Fruit fly (Drosophila melanogaster) whole organism, embryonic: ENCODE measurements around the gene CG15429.
A peak's percentile ranks its signal among the peaks of the same experiment; 100 is the strongest.

Experiments
- Blimp-1 ChIP-seq: fragments of 200-800 bp; sonication (Bioruptor generic); optimal IDR thresholded peaks from 3 replicates; lab custom pipeline; 2018; ENCODE audit warnings: missing biosample characterization, missing genetic modification characterization, mild to moderate bottlenecking, moderate library complexity, missing genetic modification reagents
- CG10565 ChIP-seq: fragments of 200-800 bp; sonication (Bioruptor generic); optimal IDR thresholded peaks from 3 replicates; lab custom pipeline; 2016; ENCODE audit warnings: missing biosample characterization, mild to moderate bottlenecking, missing genetic modification characterization
- CG10979 ChIP-seq: fragments of 200-800 bp; sonication (Bioruptor generic); optimal IDR thresholded peaks from 2 replicates; lab custom pipeline; 2018; ENCODE audit warnings: missing biosample characterization, mild to moderate bottlenecking, missing genetic modification characterization, moderate library complexity
- CG12299 ChIP-seq: fragments of 200-800 bp; sonication (Bioruptor generic); optimal IDR thresholded peaks from 2 replicates; lab custom pipeline; 2018; ENCODE audit warnings: missing biosample characterization, mild to moderate bottlenecking, missing genetic modification characterization
- CG13287 ChIP-seq: fragments of 200-800 bp; sonication (Bioruptor generic); IDR thresholded peaks from 2 replicates; pipeline ENCODE4 v1.3.6; 2022; ENCODE audit warnings: missing biosample characterization, missing genetic modification characterization; ENCODE audit not compliant: partially characterized antibody
- CG13894 ChIP-seq: fragments of 200-800 bp; sonication (Bioruptor generic); optimal IDR thresholded peaks from 3 replicates; lab custom pipeline; 2018; ENCODE audit warnings: missing biosample characterization, mild to moderate bottlenecking, missing genetic modification characterization, moderate library complexity
- CG14014 ChIP-seq: fragments of 200-800 bp; sonication (Bioruptor generic); IDR thresholded peaks from 2 replicates; pipeline ENCODE4 v1.3.6; 2022; ENCODE audit warnings: missing biosample characterization, missing genetic modification characterization
- CG14710 ChIP-seq: fragments of 200-800 bp; sonication (Bioruptor generic); optimal IDR thresholded peaks from 3 replicates; lab custom pipeline; 2019; ENCODE audit warnings: missing biosample characterization, mild to moderate bottlenecking, missing genetic modification characterization, moderate library complexity
- CG2678 ChIP-seq: fragments of 200-800 bp; sonication (Bioruptor generic); optimal IDR thresholded peaks from 3 replicates; lab custom pipeline; 2019; ENCODE audit warnings: missing biosample characterization, mild to moderate bottlenecking, missing genetic modification characterization, moderate library complexity
- CG2712 ChIP-seq: fragments of 200-800 bp; optimal IDR thresholded peaks from 3 replicates; lab custom pipeline; 2019; ENCODE audit warnings: missing biosample characterization, mild to moderate bottlenecking, missing genetic modification characterization, moderate library complexity
- CG31388 ChIP-seq: fragments of 200-800 bp; sonication (Bioruptor generic); optimal IDR thresholded peaks from 2 replicates; lab custom pipeline; 2016; ENCODE audit warnings: missing biosample characterization, missing genetic modification characterization
- CG3163 ChIP-seq: fragments of 200-800 bp; sonication (Bioruptor generic); optimal IDR thresholded peaks from 3 replicates; lab custom pipeline; 2016; ENCODE audit warnings: missing biosample characterization, missing genetic modification characterization
- CG32532 ChIP-seq: fragments of 200-800 bp; sonication (Bioruptor generic); IDR thresholded peaks from 2 replicates; pipeline ENCODE4 v1.3.6; 2022; ENCODE audit warnings: missing biosample characterization, missing genetic modification characterization
- CG43689 ChIP-seq: fragments of 200-800 bp; sonication (Bioruptor generic); IDR thresholded peaks from 2 replicates; pipeline ENCODE4 v1.3.6; 2022; ENCODE audit warnings: missing biosample characterization, missing genetic modification characterization
- CG5180 ChIP-seq: fragments of 200-800 bp; sonication (Bioruptor generic); optimal IDR thresholded peaks from 3 replicates; lab custom pipeline; 2017; ENCODE audit warnings: missing biosample characterization, missing genetic modification characterization, mild to moderate bottlenecking, moderate library complexity, missing genetic modification reagents
- CG7372 ChIP-seq: fragments of 200-800 bp; sonication (Bioruptor generic); IDR thresholded peaks from 2 replicates; pipeline ENCODE4 v1.3.6; 2022; ENCODE audit warnings: missing biosample characterization, missing genetic modification characterization
- CG7987 ChIP-seq: fragments of 200-800 bp; sonication (Bioruptor generic); optimal IDR thresholded peaks from 2 replicates; lab custom pipeline; 2018; ENCODE audit warnings: missing biosample characterization, mild to moderate bottlenecking, missing genetic modification characterization, moderate library complexity
- CG9817 ChIP-seq: fragments of 200-800 bp; sonication (Bioruptor generic); optimal IDR thresholded peaks from 2 replicates; lab custom pipeline; 2018; ENCODE audit warnings: missing biosample characterization, mild to moderate bottlenecking, missing genetic modification characterization, moderate library complexity
- Dfd ChIP-seq, 2 experiments: fragments of >200 bp; optimal IDR thresholded peaks; 2 replicates each; lab custom pipeline; 2017; ENCODE audit warnings: missing biosample characterization in 2 of 2, missing genetic modification characterization in 2 of 2
- Doc3 ChIP-seq: fragments of 200-800 bp; sonication (Bioruptor generic); IDR thresholded peaks from 3 replicates; pipeline ENCODE4 v1.3.6; 2022; ENCODE audit warnings: missing biosample characterization, missing genetic modification characterization; ENCODE audit not compliant: partially characterized antibody
- ERR ChIP-seq: fragments of 200-800 bp; sonication (Bioruptor generic); optimal IDR thresholded peaks from 2 replicates; lab custom pipeline; 2016; ENCODE audit warnings: missing biosample characterization, missing genetic modification characterization
- Ets97D ChIP-seq: fragments of 200-800 bp; sonication (Bioruptor generic); optimal IDR thresholded peaks from 3 replicates; lab custom pipeline; 2016; ENCODE audit warnings: missing biosample characterization, missing genetic modification characterization
- HmgD ChIP-seq: fragments of 200-800 bp; sonication (Bioruptor generic); optimal IDR thresholded peaks from 3 replicates; lab custom pipeline; 2016; ENCODE audit warnings: missing biosample characterization, missing genetic modification characterization
- Hr3 ChIP-seq: fragments of 200-800 bp; sonication (Bioruptor generic); optimal IDR thresholded peaks from 3 replicates; lab custom pipeline; 2016; ENCODE audit warnings: missing biosample characterization, missing genetic modification characterization
- MBD-R2 ChIP-seq: fragments of 200-800 bp; sonication (Bioruptor generic); IDR thresholded peaks from 2 replicates; pipeline ENCODE4 v1.3.6; 2022; ENCODE audit warnings: missing biosample characterization, missing genetic modification characterization
- Med ChIP-seq: fragments of 200-800 bp; sonication (Bioruptor generic); peaks from one replicate; lab custom pipeline; 2016; ENCODE audit warnings: missing biosample characterization, missing genetic modification characterization, mild to moderate bottlenecking, inconsistent platforms, moderate library complexity
- Mrtf ChIP-seq: fragments of 200-800 bp; sonication (Bioruptor generic); IDR thresholded peaks from 3 replicates; pipeline ENCODE4 v1.3.6; 2022; ENCODE audit warnings: missing biosample characterization, missing genetic modification characterization
- Myb ChIP-seq: fragments of 200-800 bp; sonication (Bioruptor generic); optimal IDR thresholded peaks from 2 replicates; lab custom pipeline; 2016; ENCODE audit warnings: missing biosample characterization, missing genetic modification characterization
- Neu2 ChIP-seq: fragments of 200-800 bp; sonication (Bioruptor generic); optimal IDR thresholded peaks from 3 replicates; lab custom pipeline; 2016; ENCODE audit warnings: missing biosample characterization, missing genetic modification characterization, borderline replicate concordance
- Opbp ChIP-seq: fragments of 200-800 bp; sonication (Bioruptor generic); IDR thresholded peaks from 3 replicates; pipeline ENCODE4 v1.3.6; 2022; ENCODE audit warnings: missing biosample characterization, missing genetic modification characterization; ENCODE audit not compliant: partially characterized antibody
- Scr ChIP-seq: fragments of 200-800 bp; sonication (Bioruptor generic); IDR thresholded peaks from 2 replicates; pipeline ENCODE4 v1.3.6; 2022; ENCODE audit warnings: missing biosample characterization, missing genetic modification characterization; ENCODE audit not compliant: partially characterized antibody
- Sry-β ChIP-seq: fragments of 200-800 bp; sonication (Bioruptor generic); optimal IDR thresholded peaks from 2 replicates; lab custom pipeline; 2018; ENCODE audit warnings: missing biosample characterization, mild to moderate bottlenecking, missing genetic modification characterization, moderate library complexity
- TFAM ChIP-seq: fragments of 200-800 bp; sonication (Bioruptor generic); optimal IDR thresholded peaks from 2 replicates; lab custom pipeline; 2017; ENCODE audit warnings: missing biosample characterization, missing genetic modification characterization, inconsistent platforms
- cad ChIP-seq: fragments of >200 bp; optimal IDR thresholded peaks from 2 replicates; lab custom pipeline; 2017; ENCODE audit warnings: missing biosample characterization, missing genetic modification characterization
- chinmo ChIP-seq: fragments of 200-800 bp; sonication (Bioruptor generic); IDR thresholded peaks from 4 replicates; pipeline ENCODE4 v1.3.6; 2022; ENCODE audit warnings: missing biosample characterization, missing genetic modification characterization; ENCODE audit not compliant: partially characterized antibody
- fru ChIP-seq: fragments of >200 bp; optimal IDR thresholded peaks from 2 replicates; lab custom pipeline; 2017
- grn ChIP-seq: fragments of 200-800 bp; sonication (Bioruptor generic); optimal IDR thresholded peaks from 3 replicates; lab custom pipeline; 2017; ENCODE audit warnings: missing biosample characterization, missing genetic modification characterization
- hb ChIP-seq: fragments of 200-800 bp; sonication (Bioruptor generic); IDR thresholded peaks from 3 replicates; pipeline ENCODE4 v1.3.6; 2022; ENCODE audit warnings: missing biosample characterization, missing genetic modification characterization; ENCODE audit not compliant: partially characterized antibody
- ken ChIP-seq: fragments of 200-800 bp; sonication (Bioruptor generic); IDR thresholded peaks from 3 replicates; pipeline ENCODE4 v1.3.6; 2022; ENCODE audit warnings: missing biosample characterization, missing genetic modification characterization
- lmd ChIP-seq: fragments of 200-800 bp; sonication (Bioruptor generic); IDR thresholded peaks from 2 replicates; pipeline ENCODE4 v1.3.6; 2022; ENCODE audit warnings: missing biosample characterization, missing genetic modification characterization
- lov ChIP-seq, 2 experiments: fragments of 200-800 bp in 1 of 2; fragments of >200 bp in 1 of 2; sonication (Bioruptor generic) in 1 of 2; IDR thresholded peaks in 1 of 2; optimal IDR thresholded peaks in 1 of 2; 2 replicates in 1 of 2; 3 replicates in 1 of 2; pipeline versions ENCODE4 v1.3.6 to Lab custom; 2017 to 2022; ENCODE audit warnings: missing biosample characterization in 1 of 2, missing genetic modification characterization in 1 of 2
- nmo ChIP-seq: fragments of 200-800 bp; sonication (Bioruptor generic); optimal IDR thresholded peaks from 2 replicates; lab custom pipeline; 2018; ENCODE audit warnings: missing biosample characterization, mild to moderate bottlenecking, missing genetic modification characterization, moderate library complexity
- otp ChIP-seq: fragments of 200-800 bp; sonication (Bioruptor generic); IDR thresholded peaks from 3 replicates; pipeline ENCODE4, ENCODE4 v1.3.6; 2022; ENCODE audit warnings: missing biosample characterization, missing genetic modification characterization
- p53 ChIP-seq: fragments of 200-800 bp; sonication (Bioruptor generic); optimal IDR thresholded peaks from 2 replicates; lab custom pipeline; 2016; ENCODE audit warnings: missing biosample characterization, missing genetic modification characterization
- pan ChIP-seq, 4 experiments: fragments of >200 bp in 3 of 4; fragments of 200-800 bp in 1 of 4; sonication (Bioruptor generic) in 1 of 4; optimal IDR thresholded peaks in 3 of 4; IDR thresholded peaks in 1 of 4; 2 replicates each; pipeline versions ENCODE4 v1.3.6 to Lab custom; 2017 to 2022; ENCODE audit warnings: missing biosample characterization in 2 of 4, missing genetic modification characterization in 2 of 4, mixed read lengths in 1 of 4
- usp ChIP-seq: fragments of >200 bp; optimal IDR thresholded peaks from 2 replicates; lab custom pipeline; 2017; ENCODE audit warnings: missing biosample characterization, missing genetic modification characterization
- zen2 ChIP-seq: fragments of 200-800 bp; sonication (Bioruptor generic); IDR thresholded peaks from 3 replicates; pipeline ENCODE4 v1.3.6; 2022; ENCODE audit warnings: missing biosample characterization, missing genetic modification characterization; ENCODE audit not compliant: partially characterized antibody
- zf30C ChIP-seq: fragments of 200-800 bp; sonication (Bioruptor generic); optimal IDR thresholded peaks from 3 replicates; lab custom pipeline; 2018; ENCODE audit warnings: missing biosample characterization, mild to moderate bottlenecking, missing genetic modification characterization

The CG15429 gene

DNA sequence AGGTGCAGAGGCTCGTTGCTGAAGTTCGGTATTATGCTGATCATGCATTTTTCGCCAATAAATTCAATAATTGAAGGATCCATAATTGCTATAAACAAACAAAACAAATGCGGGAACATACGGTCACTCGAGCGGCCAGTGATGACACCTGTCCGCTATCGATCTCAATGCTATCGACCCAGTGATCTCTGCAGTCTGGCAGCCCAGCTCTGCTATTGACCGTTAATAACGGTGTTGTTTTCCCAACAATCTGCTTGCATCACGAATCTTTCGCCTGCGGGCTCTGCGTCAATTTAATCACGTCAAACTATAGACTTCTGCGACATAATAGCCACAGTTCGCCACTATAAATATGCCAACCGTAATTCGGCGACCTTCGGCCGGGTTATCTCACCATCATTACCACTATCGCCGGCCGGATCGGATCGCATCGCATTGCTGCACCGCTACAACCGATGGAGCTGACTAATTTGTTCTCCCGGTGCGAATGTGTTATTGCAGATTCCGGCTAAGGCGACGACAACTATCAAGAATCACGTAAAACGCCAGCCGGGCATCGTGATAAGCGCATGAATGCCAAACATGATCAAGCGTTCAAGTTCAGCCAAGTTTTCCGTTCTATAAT lies 34.3 kb downstream of the CG15429 start, which contains the start of gene Psf2 (continued):
- TF ChIP-seq CG3163 (GFP tag; lab: Kevin White, UChicago) (no peak), MBD-R2 (GFP tag; lab: Robert Waterston, UW) (peak; percentile 72), TFAM (GFP tag; lab: Kevin White, UChicago) (no peak), usp (GFP tag; lab: Kevin White, UChicago) (no peak), grn (GFP tag; lab: Kevin White, UChicago) (no peak), CG13287 (GFP tag; lab: Robert Waterston, UW) (peak; percentile 73), CG7987 (GFP tag; lab: Kevin White, UChicago) (no peak), pan (optimal IDR thresholded peaks at IDR 0.05; lab: Kevin White, UChicago) (no peak), pan (GFP tag; optimal IDR thresholded peaks at IDR 0.05 in 1 of 2, IDR thresholded peaks at IDR 0.05 in 1 of 2) (no peak), ken (GFP tag; lab: Robert Waterston, UW) (no peak), Scr (GFP tag; lab: Robert Waterston, UW) (peak; percentile 63), Mrtf (no peak), CG10565 (GFP tag; lab: Kevin White, UChicago) (no peak), CG14710 (tag; lab: Kevin White, UChicago) (peak; percentile 26), zen2 (GFP tag; lab: Robert Waterston, UW) (peak; percentile 9; the same call in 1 of the 3 replicates), Neu2 (no peak), Dfd (GFP tag; optimal IDR thresholded peaks at IDR 0.05; lab: Kevin White, UChicago) (no peak), CG5180 (GFP tag; lab: Kevin White, UChicago) (no peak), CG32532 (GFP tag; lab: Robert Waterston, UW) (no peak), Hr3 (GFP tag; lab: Kevin White, UChicago) (no peak), nmo (GFP tag; lab: Kevin White, UChicago) (peak; percentile 13), Blimp-1 (GFP tag; lab: Kevin White, UChicago) (no peak), CG10979 (no peak), CG14014 (GFP tag; lab: Robert Waterston, UW) (no peak), lmd (GFP tag; lab: Robert Waterston, UW) (no peak), CG43689 (no peak), Myb (GFP tag; lab: Kevin White, UChicago) (peak; percentile 99), CG31388 (GFP tag; lab: Kevin White, UChicago) (no peak), p53 (GFP tag; lab: Kevin White, UChicago) (no peak), CG12299 (tag; lab: Kevin White, UChicago) (no peak), hb (GFP tag; lab: Robert Waterston, UW) (no peak), chinmo (GFP tag; lab: Robert Waterston, UW) (peak; percentile 75; the same call in 1 of the 4 replicates), otp (no peak), CG9817 (no peak), CG2678 (tag; lab: Kevin White, UChicago) (no peak), ERR (GFP tag; lab: Kevin White, UChicago) (no peak), CG7372 (GFP tag; lab: Robert Waterston, UW) (no peak), cad (no peak), Opbp (GFP tag; lab: Robert Waterston, UW) (0 out of 3 replicates have a peak, but pooled peaks have one; percentile 54), Med (peak; percentile 80), zf30C (GFP tag; lab: Kevin White, UChicago) (no peak), CG13894 (tag; lab: Kevin White, UChicago) (no peak), fru (lab: Kevin White, UChicago) (no peak), CG2712 (tag; lab: Kevin White, UChicago) (no peak), Ets97D (GFP tag; lab: Kevin White, UChicago) (peak; percentile 71), lov (optimal IDR thresholded peaks at IDR 0.05; lab: Kevin White, UChicago) (no peak), lov (GFP tag; IDR thresholded peaks at IDR 0.05; lab: Robert Waterston, UW) (0 out of 3 replicates have a peak, but pooled peaks have one; percentile 24), HmgD (GFP tag; lab: Kevin White, UChicago) (no peak), Sry-β (no peak), Doc3 (peak; percentile 49; the same call in 1 of the 3 replicates)
